Worm (Caenorhabditis elegans): Measurements from ENCODE around the gene acc-3.

Gene acc-3

ce11 chrX:4685579-4685978 is 41.7 kb downstream of the acc-3 start:
- TF ChIP-seq K09A11.1 (tag; optimal IDR thresholded peaks at IDR 0.05; ENCODE audit: insufficient read depth), result no peak
- TF ChIP-seq che-1 (tag; optimal IDR thresholded peaks at IDR 0.05), result no peak
- TF ChIP-seq ceh-34 (tag; optimal IDR thresholded peaks at IDR 0.05), result no peak
- TF ChIP-seq hlh-15 (tag; optimal IDR thresholded peaks at IDR 0.05), result no peak

- TF ChIP-seq zip-5 (tag; optimal IDR thresholded peaks at IDR 0.05) (no peak), T23F11.4 (GFP tag; optimal IDR thresholded peaks at IDR 0.05) (no peak), nfya-1 (tag; optimal IDR thresholded peaks at IDR 0.05) (no peak), elt-2 (tag; optimal IDR thresholded peaks at IDR 0.05) (no peak), madf-2 (tag; optimal IDR thresholded peaks at IDR 0.05) (no peak)
These were observed 44.7 kb downstream of the acc-3 start, which contains the start of gene K02G10.15 for ce11 chrX:4682616-4683015. Gene K02G10.15 (minus strand): TSS chrX:4682716.

ce11 chrX:4678029-4678428 is 49.3 kb downstream of the acc-3 start, which contains the start of gene flp-11:
Gene flp-11 (minus strand): TSS chrX:4678129.
- TF ChIP-seq hlh-6 (tag; optimal IDR thresholded peaks at IDR 0.05), result no peak
- no peak for TF ChIP-seq pha-4 (tag; optimal IDR thresholded peaks at IDR 0.05)

- TF ChIP-seq pat-9 (tag; optimal IDR thresholded peaks at IDR 0.05) (no peak), eyg-1 (tag; optimal IDR thresholded peaks at IDR 0.05) (no peak), pros-1 (tag; optimal IDR thresholded peaks at IDR 0.05) (no peak)
These were observed 50.6 kb downstream of the acc-3 start for ce11 chrX:4676702-4677101.

DNA sequence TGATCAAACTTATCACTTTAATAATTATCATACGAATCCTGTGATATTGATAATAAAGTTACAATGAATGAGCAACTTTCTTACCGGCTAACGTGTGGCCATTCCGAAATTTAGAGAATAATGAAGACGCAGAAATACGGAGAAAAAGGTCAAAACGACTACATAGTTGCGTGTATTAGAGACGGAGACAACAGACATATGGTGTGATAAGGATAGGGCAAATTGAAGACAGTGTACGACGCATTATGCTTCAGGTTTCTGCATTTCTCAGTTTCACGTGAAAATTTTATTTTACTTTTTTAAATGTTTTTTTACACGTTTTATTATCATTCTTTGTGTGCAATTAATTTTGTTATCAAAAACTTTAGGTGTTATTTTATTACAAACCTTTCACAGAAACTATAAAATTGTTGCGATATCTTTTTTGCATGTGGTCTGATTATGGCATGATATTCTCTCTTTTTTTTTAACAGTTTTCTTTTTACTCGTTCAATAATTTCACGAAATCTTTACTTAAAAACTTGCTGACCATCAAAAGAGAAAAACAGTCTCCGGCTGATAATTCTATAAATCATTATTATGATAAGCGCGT is 54.0 kb downstream of the acc-3 start, which contains the start of gene tmem-135:
Gene tmem-135 (plus strand): TSS at position 542 of the 592 bp plus-strand sequence.
- TF ChIP-seq che-1 (tag; optimal IDR thresholded peaks at IDR 0.05), result no peak
- peak; percentile 44 for TF ChIP-seq elt-2 (tag; optimal IDR thresholded peaks at IDR 0.05)

All from whole organism, late embryonic.